Worm (Caenorhabditis elegans) whole organism, early embryonic: ENCODE measurements around the gene bed-2.
A peak's percentile ranks its signal among the peaks of the same experiment; 100 is the strongest.

Experiments
- B0310.2 ChIP-seq: sonication (generic microtip); optimal IDR thresholded peaks from 2 replicates; lab custom pipeline; 2016; ENCODE audit warnings: mild to moderate bottlenecking, missing genetic modification characterization, missing compliant biosample characterization
- F13C5.2 ChIP-seq: sonication (generic microtip); optimal IDR thresholded peaks from 2 replicates; lab custom pipeline; 2017; ENCODE audit warnings: mild to moderate bottlenecking, missing genetic modification characterization, inconsistent platforms, missing compliant biosample characterization
- aly-1 ChIP-seq: sonication (generic microtip); optimal IDR thresholded peaks from 2 replicates; lab custom pipeline; 2016; ENCODE audit warnings: missing genetic modification characterization, missing compliant biosample characterization
- ama-1 ChIP-seq: fragments of 150-350 bp; optimal IDR thresholded peaks from 2 replicates; lab custom pipeline; 2014
- ceh-13 ChIP-seq: fragments of 200-800 bp; sonication (Bioruptor generic); optimal IDR thresholded peaks from 2 replicates; lab custom pipeline; 2018; ENCODE audit warnings: mild to moderate bottlenecking, missing genetic modification characterization, missing compliant biosample characterization
- ceh-36 ChIP-seq: sonication (generic microtip); optimal IDR thresholded peaks from 2 replicates; lab custom pipeline; 2016; ENCODE audit warnings: missing genetic modification characterization, inconsistent platforms, missing compliant biosample characterization
- ets-7 ChIP-seq: sonication (generic microtip); optimal IDR thresholded peaks from 2 replicates; lab custom pipeline; 2016; ENCODE audit warnings: missing genotype, missing genetic modification characterization, missing compliant biosample characterization
- flt-1 ChIP-seq: fragments of 200-800 bp; sonication (Bioruptor generic); IDR thresholded peaks from 2 replicates; pipeline ENCODE4 v1.3.6; 2022; ENCODE audit warnings: missing genetic modification characterization, missing compliant biosample characterization
- hmbx-1 ChIP-seq: sonication (generic microtip); optimal IDR thresholded peaks from 2 replicates; lab custom pipeline; 2016; ENCODE audit warnings: mild to moderate bottlenecking, missing genetic modification characterization, missing compliant biosample characterization
- hmg-4 ChIP-seq: fragments of 200-800 bp; sonication (Bioruptor generic); optimal IDR thresholded peaks from 2 replicates; lab custom pipeline; 2018; ENCODE audit warnings: mild to moderate bottlenecking, missing genetic modification characterization, missing compliant biosample characterization
- hnd-1 ChIP-seq: sonication (generic microtip); optimal IDR thresholded peaks from 2 replicates; lab custom pipeline; 2016; ENCODE audit warnings: missing genetic modification characterization, missing compliant biosample characterization
- pes-1 ChIP-seq: fragments of 200-800 bp; sonication (Bioruptor generic); IDR thresholded peaks from 2 replicates; pipeline ENCODE4 v1.3.6; 2022; ENCODE audit warnings: missing genetic modification reagents, missing genetic modification characterization, missing compliant biosample characterization
- scrt-1 ChIP-seq: fragments of 200-800 bp; sonication (Bioruptor generic); IDR thresholded peaks from 2 replicates; pipeline ENCODE4 v1.3.6; 2022; ENCODE audit warnings: missing genetic modification characterization, missing compliant biosample characterization
- sea-1 ChIP-seq: fragments of 200-800 bp; sonication (Bioruptor generic); conservative IDR thresholded peaks from 2 replicates; pipeline ENCODE4 v1.3.6; 2022; ENCODE audit warnings: missing genetic modification characterization, missing compliant biosample characterization
- tbx-11 ChIP-seq: fragments of 200-800 bp; sonication (Bioruptor generic); IDR thresholded peaks from 2 replicates; pipeline ENCODE4 v1.3.6; 2022; ENCODE audit warnings: missing genetic modification characterization, missing compliant biosample characterization
- tbx-37 ChIP-seq: fragments of 200-800 bp; sonication (Bioruptor generic); conservative IDR thresholded peaks from 2 replicates; pipeline ENCODE4 v1.3.6; 2022; ENCODE audit warnings: missing genetic modification reagents, missing genetic modification characterization, missing compliant biosample characterization
- tra-4 ChIP-seq: sonication (generic microtip); optimal IDR thresholded peaks from 2 replicates; lab custom pipeline; 2017; ENCODE audit warnings: missing genetic modification characterization, missing compliant biosample characterization

bed-2 gene

DNA sequence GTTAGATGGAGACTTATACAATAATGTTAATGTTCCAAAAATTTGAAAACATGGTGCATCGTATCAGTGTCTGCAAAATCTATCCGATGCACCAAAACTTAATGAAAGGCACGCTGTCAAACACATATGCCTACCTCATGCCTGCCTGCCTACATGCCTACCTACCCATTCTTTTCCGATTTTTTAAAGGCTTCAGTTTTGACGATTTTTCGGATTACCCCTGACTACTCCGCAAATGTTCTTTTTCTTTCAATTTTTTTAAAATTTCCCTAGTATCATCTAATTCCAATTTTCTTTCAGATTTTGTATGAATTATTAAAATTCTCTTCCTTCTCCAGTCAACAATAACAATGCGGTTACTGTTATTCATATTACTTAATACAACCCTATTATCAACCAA is 14.0 kb downstream of the bed-2 start, which contains the start of gene plr-1:
Gene plr-1, plus strand, starts transcription at position 301 of the 400 bp plus-strand sequence.
- TF ChIP-seq scrt-1 (GFP tag; lab: Robert Waterston, UW) (no peak), aly-1 (tag; lab: Kevin White, UChicago) (no peak), tbx-37 (GFP tag; lab: Robert Waterston, UW) (no peak), ceh-36 (tag; lab: Kevin White, UChicago) (no peak), B0310.2 (tag; lab: Kevin White, UChicago) (no peak), hnd-1 (tag; lab: Kevin White, UChicago) (no peak), ama-1 (lab: Kevin White, UChicago) (no peak), hmbx-1 (tag; lab: Kevin White, UChicago) (no peak), F13C5.2 (tag; lab: Kevin White, UChicago) (no peak), ceh-13 (GFP tag; lab: Kevin White, UChicago) (no peak), sea-1 (GFP tag; lab: Robert Waterston, UW) (no peak)

DNA sequence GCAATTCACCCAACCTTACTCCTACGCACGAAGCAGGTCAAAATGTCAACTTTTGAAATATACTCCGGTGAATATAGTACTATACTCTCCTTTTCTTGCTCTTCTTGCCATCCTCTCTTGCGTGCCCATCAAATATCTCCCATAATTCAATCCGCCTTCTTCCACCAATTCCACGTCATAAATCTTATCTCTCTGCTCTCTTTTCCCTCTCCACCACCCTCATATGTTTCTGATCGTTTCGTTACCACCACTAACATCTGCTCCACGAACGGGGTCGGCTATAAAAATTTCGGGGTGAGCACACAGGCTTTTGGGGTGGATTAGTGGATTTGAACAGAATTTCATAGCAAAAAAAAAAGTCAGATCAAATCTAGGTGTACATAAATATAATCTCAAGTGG is 16.6 kb downstream of the bed-2 start:
- TF ChIP-seq tbx-37 (GFP tag; lab: Robert Waterston, UW) (no peak), ceh-36 (tag; lab: Kevin White, UChicago) (peak; percentile 20)

DNA sequence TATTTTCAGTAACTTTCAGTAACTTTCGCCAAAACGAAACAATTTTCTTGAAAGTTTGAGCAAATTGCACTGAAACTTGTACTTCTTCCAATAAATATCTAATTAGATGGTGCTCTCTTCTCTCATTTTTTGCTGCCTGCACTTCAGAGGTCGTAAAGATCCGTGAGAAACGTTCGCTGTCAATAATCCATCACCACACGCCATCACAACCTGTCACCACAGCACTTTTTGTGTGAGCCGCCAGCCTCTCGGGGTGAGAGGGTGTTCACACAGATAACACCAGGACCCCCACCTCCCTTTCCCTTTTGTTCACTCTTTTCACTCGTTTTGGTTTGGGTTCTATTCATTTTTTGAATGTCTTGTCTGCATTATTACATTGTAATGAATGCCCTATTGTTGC is 18.1 kb downstream of the bed-2 start:
- TF ChIP-seq F13C5.2 (tag; lab: Kevin White, UChicago) (no peak), ets-7 (tag; lab: Kevin White, UChicago) (no peak), sea-1 (GFP tag; lab: Robert Waterston, UW) (no peak), tbx-37 (GFP tag; lab: Robert Waterston, UW) (no peak), tra-4 (tag; lab: Kevin White, UChicago) (no peak), B0310.2 (tag; lab: Kevin White, UChicago) (no peak), hmbx-1 (tag; lab: Kevin White, UChicago) (no peak), hmg-4 (GFP tag; lab: Kevin White, UChicago) (no peak), hnd-1 (tag; lab: Kevin White, UChicago) (no peak), ama-1 (lab: Kevin White, UChicago) (no peak), tbx-11 (GFP tag; lab: Robert Waterston, UW) (no peak), ceh-13 (GFP tag; lab: Kevin White, UChicago) (no peak), pes-1 (GFP tag; lab: Robert Waterston, UW) (no peak), aly-1 (tag; lab: Kevin White, UChicago) (no peak)

DNA sequence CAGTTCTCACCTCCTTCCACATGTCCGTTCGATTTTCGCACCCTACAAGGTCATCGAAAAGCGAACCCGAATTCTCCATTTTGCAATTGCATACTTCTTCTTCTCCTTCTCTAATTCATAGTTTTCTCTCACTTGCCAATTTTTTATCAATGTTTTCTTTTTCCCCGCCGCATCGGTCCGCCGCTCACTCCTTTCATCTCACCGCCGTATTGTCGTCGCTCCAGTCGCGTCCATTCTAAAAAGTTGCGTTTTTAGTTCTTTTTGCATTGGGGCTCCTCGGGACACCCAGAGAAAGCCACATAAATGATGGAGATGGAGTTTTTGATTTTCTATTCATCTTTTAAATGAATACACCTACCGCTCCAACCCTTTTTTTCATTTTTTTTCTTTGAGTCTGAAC is 19.2 kb downstream of the bed-2 start:
- TF ChIP-seq ceh-13 (GFP tag; lab: Kevin White, UChicago) (no peak), scrt-1 (GFP tag; lab: Robert Waterston, UW) (no peak), sea-1 (GFP tag; lab: Robert Waterston, UW) (no peak), pes-1 (GFP tag; lab: Robert Waterston, UW) (no peak), aly-1 (tag; lab: Kevin White, UChicago) (no peak), ama-1 (lab: Kevin White, UChicago) (no peak), tra-4 (tag; lab: Kevin White, UChicago) (no peak), ceh-36 (tag; lab: Kevin White, UChicago) (no peak), flt-1 (GFP tag; lab: Robert Waterston, UW) (no peak), hmg-4 (GFP tag; lab: Kevin White, UChicago) (no peak), B0310.2 (tag; lab: Kevin White, UChicago) (no peak)

DNA sequence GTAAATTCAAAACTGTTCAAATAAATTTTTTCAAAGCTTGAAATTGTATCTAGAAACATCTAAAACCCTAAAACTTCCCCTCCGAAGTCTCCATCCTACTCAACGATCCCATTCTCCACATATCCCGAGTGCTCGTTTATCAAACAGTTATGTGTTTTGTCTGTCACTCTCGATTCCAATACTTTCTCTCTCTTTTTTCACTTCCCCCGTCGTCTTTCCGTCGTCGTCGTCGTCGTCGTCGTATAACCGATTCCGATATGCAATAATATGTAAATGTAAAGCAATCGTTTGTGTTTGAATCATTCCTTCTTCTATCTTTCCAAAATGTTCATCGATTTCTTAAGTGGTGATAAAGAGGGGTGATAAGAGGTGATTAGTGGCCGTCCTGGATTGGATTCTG is 22.3 kb downstream of the bed-2 start:
- no peak for TF ChIP-seq pes-1 (GFP tag; lab: Robert Waterston, UW)
- TF ChIP-seq hnd-1 (tag; lab: Kevin White, UChicago), result no peak
- TF ChIP-seq B0310.2 (tag; lab: Kevin White, UChicago), result no peak
- no peak for TF ChIP-seq sea-1 (GFP tag; lab: Robert Waterston, UW)
- no peak for TF ChIP-seq ceh-13 (GFP tag; lab: Kevin White, UChicago)
- TF ChIP-seq hmg-4 (GFP tag; lab: Kevin White, UChicago), result no peak
- TF ChIP-seq ama-1 (lab: Kevin White, UChicago), result no peak
- no peak for TF ChIP-seq flt-1 (GFP tag; lab: Robert Waterston, UW)
- no peak for TF ChIP-seq F13C5.2 (tag; lab: Kevin White, UChicago)
- TF ChIP-seq tbx-37 (GFP tag; lab: Robert Waterston, UW), result no peak
- TF ChIP-seq tbx-11 (GFP tag; lab: Robert Waterston, UW), result no peak
- no peak for TF ChIP-seq ets-7 (tag; lab: Kevin White, UChicago)

- TF ChIP-seq hnd-1 (tag; lab: Kevin White, UChicago), result no peak
- TF ChIP-seq tbx-37 (GFP tag; lab: Robert Waterston, UW), result no peak
- no peak for TF ChIP-seq ama-1 (lab: Kevin White, UChicago)
- TF ChIP-seq B0310.2 (tag; lab: Kevin White, UChicago), result no peak
- no peak for TF ChIP-seq scrt-1 (GFP tag; lab: Robert Waterston, UW)
- TF ChIP-seq ceh-13 (GFP tag; lab: Kevin White, UChicago), result no peak
- TF ChIP-seq hmbx-1 (tag; lab: Kevin White, UChicago), result no peak
- no peak for TF ChIP-seq sea-1 (GFP tag; lab: Robert Waterston, UW)
- no peak for TF ChIP-seq ets-7 (tag; lab: Kevin White, UChicago)
These were observed 23.8 kb downstream of the bed-2 start for ce11 chrIII:11446826-11447225.

ce11 chrIII:11444796-11445386 is 25.7 kb downstream of the bed-2 start:
- no peak for TF ChIP-seq tbx-37 (GFP tag; lab: Robert Waterston, UW)
- TF ChIP-seq ceh-36 (tag; lab: Kevin White, UChicago), result no peak
- TF ChIP-seq sea-1 (GFP tag; lab: Robert Waterston, UW), result no peak
- no peak for TF ChIP-seq hmg-4 (GFP tag; lab: Kevin White, UChicago)
- TF ChIP-seq F13C5.2 (tag; lab: Kevin White, UChicago), result no peak
- no peak for TF ChIP-seq hnd-1 (tag; lab: Kevin White, UChicago)
- TF ChIP-seq ama-1 (lab: Kevin White, UChicago), result no peak
- no peak for TF ChIP-seq scrt-1 (GFP tag; lab: Robert Waterston, UW)
- no peak for TF ChIP-seq tbx-11 (GFP tag; lab: Robert Waterston, UW)
- no peak for TF ChIP-seq hmbx-1 (tag; lab: Kevin White, UChicago)
- TF ChIP-seq B0310.2 (tag; lab: Kevin White, UChicago), result no peak
- TF ChIP-seq ceh-13 (GFP tag; lab: Kevin White, UChicago), result no peak
- TF ChIP-seq pes-1 (GFP tag; lab: Robert Waterston, UW), result no peak
- TF ChIP-seq flt-1 (GFP tag; lab: Robert Waterston, UW), result no peak
- TF ChIP-seq tra-4 (tag; lab: Kevin White, UChicago), result no peak
- no peak for TF ChIP-seq ets-7 (tag; lab: Kevin White, UChicago)
- TF ChIP-seq aly-1 (tag; lab: Kevin White, UChicago), result no peak
